Fruit fly (Drosophila melanogaster) whole organism, embryonic: ENCODE results near the gene GILT3.

ENCODE experiments used
- Ada2b ChIP-seq: fragments of 200-800 bp; sonication (Bioruptor generic); IDR thresholded peaks from 2 replicates; pipeline ENCODE4 v1.3.6; 2022; ENCODE audit warnings: missing biosample characterization, missing genetic modification characterization
- Asciz ChIP-seq: fragments of 200-800 bp; sonication (Bioruptor generic); optimal IDR thresholded peaks from 2 replicates; lab custom pipeline; 2017; ENCODE audit warnings: missing biosample characterization, mild to moderate bottlenecking, missing genetic modification characterization, missing genetic modification reagents
- CG11247 ChIP-seq: fragments of 200-800 bp; sonication (Bioruptor generic); IDR thresholded peaks from 2 replicates; pipeline ENCODE4 v1.3.6; 2022; ENCODE audit warnings: missing biosample characterization, missing genetic modification characterization
- CG11696 ChIP-seq: fragments of 200-800 bp; sonication (Bioruptor generic); IDR thresholded peaks from 2 replicates; pipeline ENCODE4 v1.3.6; 2022; ENCODE audit warnings: missing biosample characterization, missing genetic modification characterization
- CG12769 ChIP-seq: fragments of 200-800 bp; sonication (Bioruptor generic); optimal IDR thresholded peaks from 2 replicates; lab custom pipeline; 2019; ENCODE audit warnings: missing biosample characterization, mild to moderate bottlenecking, missing genetic modification characterization, moderate library complexity
- CG14860 ChIP-seq: fragments of 200-800 bp; sonication (Bioruptor generic); IDR thresholded peaks from 3 replicates; pipeline ENCODE4 v1.3.6; 2022; ENCODE audit warnings: missing biosample characterization, missing genetic modification characterization; ENCODE audit not compliant: partially characterized antibody
- CG15073 ChIP-seq: fragments of 200-800 bp; sonication (Bioruptor generic); optimal IDR thresholded peaks from 2 replicates; lab custom pipeline; 2016; ENCODE audit warnings: missing biosample characterization, missing genetic modification characterization
- CG2875 ChIP-seq: fragments of 200-800 bp; sonication (Bioruptor generic); optimal IDR thresholded peaks from 2 replicates; lab custom pipeline; 2017; ENCODE audit warnings: missing biosample characterization, mild to moderate bottlenecking, missing genetic modification characterization, missing genetic modification reagents
- CG3065 ChIP-seq: fragments of 200-800 bp; sonication (Bioruptor generic); optimal IDR thresholded peaks from 2 replicates; lab custom pipeline; 2016; ENCODE audit warnings: missing biosample characterization, missing genetic modification characterization
- CG31365 ChIP-seq: fragments of 200-800 bp; sonication (Bioruptor generic); optimal IDR thresholded peaks from 2 replicates; lab custom pipeline; 2018; ENCODE audit warnings: missing biosample characterization, mild to moderate bottlenecking, missing genetic modification characterization
- CG31441 ChIP-seq: fragments of 200-800 bp; sonication (Bioruptor generic); IDR thresholded peaks from 2 replicates; pipeline ENCODE4 v1.3.6; 2022; ENCODE audit warnings: missing biosample characterization, missing genetic modification characterization
- CG33557 ChIP-seq: fragments of 200-800 bp; sonication (Bioruptor generic); optimal IDR thresholded peaks from 2 replicates; lab custom pipeline; 2019; ENCODE audit warnings: missing biosample characterization, mild to moderate bottlenecking, missing genetic modification characterization, moderate library complexity
- CG4328 ChIP-seq: fragments of 200-800 bp; sonication (Bioruptor generic); optimal IDR thresholded peaks from 3 replicates; lab custom pipeline; 2017; ENCODE audit warnings: missing biosample characterization, missing genetic modification reagents, missing genetic modification characterization
- CG4360 ChIP-seq: fragments of 200-800 bp; sonication (Bioruptor generic); IDR thresholded peaks from 2 replicates; pipeline ENCODE4 v1.3.6; 2022; ENCODE audit warnings: missing biosample characterization, missing genetic modification characterization
- CG43689 ChIP-seq: fragments of 200-800 bp; sonication (Bioruptor generic); IDR thresholded peaks from 2 replicates; pipeline ENCODE4 v1.3.6; 2022; ENCODE audit warnings: missing biosample characterization, missing genetic modification characterization
- CG6175 ChIP-seq: fragments of 200-800 bp; sonication (Bioruptor generic); IDR thresholded peaks from 3 replicates; pipeline ENCODE4 v1.3.6; 2022; ENCODE audit warnings: missing biosample characterization, missing genetic modification characterization
- CG7963 ChIP-seq: fragments of 200-800 bp; sonication (Bioruptor generic); IDR thresholded peaks from 3 replicates; pipeline ENCODE4 v1.3.6; 2022; ENCODE audit warnings: missing biosample characterization, missing genetic modification characterization; ENCODE audit not compliant: partially characterized antibody
- CG9437 ChIP-seq: fragments of 200-800 bp; sonication (Bioruptor generic); optimal IDR thresholded peaks from 2 replicates; lab custom pipeline; 2018; ENCODE audit warnings: missing biosample characterization, mild to moderate bottlenecking, missing genetic modification characterization
- E2f2 ChIP-seq: fragments of 200-800 bp; sonication (Bioruptor generic); IDR thresholded peaks from 2 replicates; pipeline ENCODE4 v1.3.6; 2022; ENCODE audit warnings: missing biosample characterization, missing genetic modification characterization
- Eip74EF ChIP-seq, 2 experiments: fragments of 200-800 bp in 1 of 2; fragments of >200 bp in 1 of 2; sonication (Bioruptor generic) in 1 of 2; optimal IDR thresholded peaks; 2 replicates each; lab custom pipeline; 2017 to 2019; ENCODE audit warnings: missing biosample characterization in 2 of 2, missing genetic modification characterization in 2 of 2, mild to moderate bottlenecking in 1 of 2, moderate library complexity in 1 of 2
- Gug ChIP-seq: fragments of 200-800 bp; sonication (Bioruptor generic); IDR thresholded peaks from 4 replicates; pipeline ENCODE4 v1.3.6; 2022; ENCODE audit warnings: missing biosample characterization, missing genetic modification characterization
- HLHmδ ChIP-seq: fragments of 200-800 bp; sonication (Bioruptor generic); optimal IDR thresholded peaks from 2 replicates; lab custom pipeline; 2018; ENCODE audit warnings: missing biosample characterization, mild to moderate bottlenecking, missing genetic modification characterization, moderate library complexity
- Oaz ChIP-seq: fragments of 200-800 bp; sonication (Bioruptor generic); IDR thresholded peaks from 2 replicates; pipeline ENCODE4 v1.3.6; 2022; ENCODE audit warnings: missing biosample characterization, missing genetic modification characterization
- Opbp ChIP-seq: fragments of 200-800 bp; sonication (Bioruptor generic); IDR thresholded peaks from 3 replicates; pipeline ENCODE4 v1.3.6; 2022; ENCODE audit warnings: missing biosample characterization, missing genetic modification characterization; ENCODE audit not compliant: partially characterized antibody
- Rfx ChIP-seq: fragments of 200-800 bp; sonication (Bioruptor generic); IDR thresholded peaks from 2 replicates; pipeline ENCODE4 v1.3.6; 2022; ENCODE audit warnings: missing biosample characterization, missing genetic modification characterization
- Scr ChIP-seq: fragments of 200-800 bp; sonication (Bioruptor generic); IDR thresholded peaks from 2 replicates; pipeline ENCODE4 v1.3.6; 2022; ENCODE audit warnings: missing biosample characterization, missing genetic modification characterization; ENCODE audit not compliant: partially characterized antibody
- Sin3A ChIP-seq: fragments of >200 bp; optimal IDR thresholded peaks from 2 replicates; lab custom pipeline; 2018
- Six4 ChIP-seq: fragments of 200-800 bp; sonication (Bioruptor generic); optimal IDR thresholded peaks from 2 replicates; lab custom pipeline; 2016; ENCODE audit warnings: missing biosample characterization, missing genetic modification characterization
- Ssrp ChIP-seq: fragments of 200-800 bp; sonication (Bioruptor generic); optimal IDR thresholded peaks from 2 replicates; lab custom pipeline; 2018; ENCODE audit warnings: missing biosample characterization, mild to moderate bottlenecking, missing genetic modification characterization, moderate library complexity
- TFAM ChIP-seq: fragments of 200-800 bp; sonication (Bioruptor generic); optimal IDR thresholded peaks from 2 replicates; lab custom pipeline; 2017; ENCODE audit warnings: missing biosample characterization, missing genetic modification characterization, inconsistent platforms
- Usf ChIP-seq: fragments of 200-800 bp; sonication (Bioruptor generic); optimal IDR thresholded peaks from 2 replicates; lab custom pipeline; 2017; ENCODE audit warnings: missing genotype, missing biosample characterization, missing genetic modification characterization
- ac ChIP-seq: fragments of 200-800 bp; sonication (Bioruptor generic); optimal IDR thresholded peaks from 3 replicates; lab custom pipeline; 2017; ENCODE audit warnings: missing biosample characterization, mild to moderate bottlenecking, missing genetic modification characterization
- bsh ChIP-seq, 2 experiments: fragments of 200-800 bp; sonication (Bioruptor generic); optimal IDR thresholded peaks; 2 replicates each; lab custom pipeline; 2017 to 2018; ENCODE audit warnings: mild to moderate bottlenecking in 2 of 2, missing biosample characterization in 2 of 2, missing genetic modification characterization in 2 of 2, moderate library complexity in 1 of 2
- cad ChIP-seq: fragments of >200 bp; optimal IDR thresholded peaks from 2 replicates; lab custom pipeline; 2017; ENCODE audit warnings: missing biosample characterization, missing genetic modification characterization
- cato ChIP-seq: fragments of 200-800 bp; sonication (Bioruptor generic); optimal IDR thresholded peaks from 2 replicates; lab custom pipeline; 2016; ENCODE audit warnings: missing biosample characterization, missing genetic modification characterization, borderline replicate concordance
- crol ChIP-seq: fragments of 200-800 bp; sonication (Bioruptor generic); IDR thresholded peaks from 2 replicates; pipeline ENCODE4 v1.3.6; 2022; ENCODE audit warnings: missing biosample characterization, missing genetic modification characterization
- dmrt11E ChIP-seq: fragments of 200-800 bp; sonication (Bioruptor generic); optimal IDR thresholded peaks from 3 replicates; lab custom pipeline; 2018; ENCODE audit warnings: missing biosample characterization, mild to moderate bottlenecking, missing genetic modification characterization, moderate library complexity
- ewg ChIP-seq: fragments of 200-800 bp; sonication (Bioruptor generic); optimal IDR thresholded peaks from 3 replicates; lab custom pipeline; 2017; ENCODE audit warnings: mild to moderate bottlenecking, missing biosample characterization, missing genetic modification reagents, missing genetic modification characterization
- eyg ChIP-seq: fragments of 200-800 bp; sonication (Bioruptor generic); optimal IDR thresholded peaks from 3 replicates; lab custom pipeline; 2016; ENCODE audit warnings: missing biosample characterization, missing genetic modification characterization
- fd102C ChIP-seq: fragments of 200-800 bp; sonication (Bioruptor generic); optimal IDR thresholded peaks from 2 replicates; lab custom pipeline; 2018; ENCODE audit warnings: missing biosample characterization, mild to moderate bottlenecking, missing genetic modification characterization, moderate library complexity
- fu2 ChIP-seq: fragments of 200-800 bp; sonication (Bioruptor generic); optimal IDR thresholded peaks from 2 replicates; lab custom pipeline; 2016; ENCODE audit warnings: missing biosample characterization, missing genetic modification characterization
- gfzf ChIP-seq: fragments of 200-800 bp; sonication (Bioruptor generic); optimal IDR thresholded peaks from 2 replicates; lab custom pipeline; 2016; ENCODE audit warnings: missing biosample characterization, mild to moderate bottlenecking, missing genetic modification characterization, moderate library complexity
- ham ChIP-seq: fragments of 200-800 bp; sonication (Bioruptor generic); IDR thresholded peaks from 2 replicates; pipeline ENCODE4 v1.3.6; 2022; ENCODE audit warnings: missing biosample characterization, missing genetic modification characterization
- prd ChIP-seq, 3 experiments: fragments of >200 bp in 2 of 3; fragments of 200-800 bp in 1 of 3; sonication (Bioruptor generic) in 1 of 3; optimal IDR thresholded peaks in 2 of 3; IDR thresholded peaks in 1 of 3; 2 replicates in 2 of 3; 3 replicates in 1 of 3; pipeline versions ENCODE4 v1.3.6 to Lab custom; 2017 to 2022; ENCODE audit warnings: missing biosample characterization in 1 of 3, missing genetic modification characterization in 1 of 3
- sima ChIP-seq: fragments of 200-800 bp; sonication (Bioruptor generic); optimal IDR thresholded peaks from 2 replicates; lab custom pipeline; 2016; ENCODE audit warnings: missing biosample characterization, missing genetic modification characterization
- trh ChIP-seq: fragments of 200-800 bp; sonication (Bioruptor generic); optimal IDR thresholded peaks from 2 replicates; lab custom pipeline; 2016; ENCODE audit warnings: missing biosample characterization, missing genetic modification characterization
- zf30C ChIP-seq: fragments of 200-800 bp; sonication (Bioruptor generic); optimal IDR thresholded peaks from 3 replicates; lab custom pipeline; 2018; ENCODE audit warnings: missing biosample characterization, mild to moderate bottlenecking, missing genetic modification characterization

GILT3 gene

DNA sequence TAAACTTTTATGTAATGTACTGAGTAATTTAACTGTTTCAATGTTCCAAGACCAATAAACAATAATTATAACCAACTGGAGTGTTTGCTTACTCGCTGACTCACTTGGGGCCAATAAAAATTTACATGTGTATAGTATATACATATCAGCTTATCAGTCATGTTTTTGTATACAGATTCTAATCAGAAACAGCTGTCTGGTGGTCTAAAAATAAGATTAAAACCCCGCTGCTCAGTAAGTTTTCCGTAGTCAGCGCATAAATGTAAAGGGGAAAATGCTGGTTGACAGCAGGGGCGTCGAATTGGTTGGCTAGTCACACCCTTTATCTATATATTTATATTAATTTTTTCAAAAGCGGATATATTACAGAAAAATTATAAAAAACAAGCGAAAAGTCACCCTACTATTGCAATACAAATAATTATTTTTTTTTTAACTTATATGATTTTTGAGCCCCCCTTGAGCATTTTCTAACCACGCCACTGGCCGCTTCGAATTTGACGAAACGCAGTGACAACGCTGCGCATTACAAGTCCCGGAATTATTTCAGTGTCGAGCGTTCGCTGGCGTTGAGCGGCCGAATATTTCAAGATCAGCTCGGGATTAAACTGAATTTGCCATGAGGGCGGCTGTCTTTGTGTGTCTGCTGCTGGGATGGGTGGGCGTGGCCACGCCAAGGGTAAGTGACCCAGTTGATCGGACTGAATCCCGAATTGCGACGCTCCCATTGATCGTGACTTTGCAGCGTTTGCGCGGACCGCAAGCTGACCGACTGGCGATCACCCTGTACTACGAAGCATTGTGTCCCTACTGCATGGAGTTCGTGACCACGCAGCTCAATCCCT lies 1.4 kb downstream of the GILT3 start, which contains the start of gene GILT2:
Gene GILT2 (plus strand): TSS at position 547 of the 845 bp plus-strand sequence.
- TF ChIP-seq zf30C (no peak), CG31441 (peak; percentile 97), CG11247 (GFP tag; lab: Robert Waterston, UW) (peak; percentile 87), ewg (GFP tag; lab: Kevin White, UChicago) (peak; percentile 83), CG7963 (GFP tag; lab: Robert Waterston, UW) (no peak), ham (GFP tag; lab: Robert Waterston, UW) (0 out of 2 replicates have a peak, but pooled peaks have one; percentile 28), Opbp (no peak), dmrt11E (tag; lab: Kevin White, UChicago) (peak; percentile 87), CG15073 (GFP tag; lab: Kevin White, UChicago) (peak; percentile 15), Eip74EF (GFP tag; optimal IDR thresholded peaks at IDR 0.05; lab: Kevin White, UChicago) (peak in 1 of 2 experiments; percentile 95), CG2875 (GFP tag; lab: Kevin White, UChicago) (peak; percentile 82), CG33557 (GFP tag; lab: Kevin White, UChicago) (peak; percentile 88), Scr (GFP tag; lab: Robert Waterston, UW) (no peak), cad (GFP tag; lab: Kevin White, UChicago) (no peak), eyg (GFP tag; lab: Kevin White, UChicago) (peak; percentile 29), TFAM (peak; percentile 34), CG31365 (tag; lab: Kevin White, UChicago) (peak; percentile 33), ac (GFP tag; lab: Kevin White, UChicago) (peak; percentile 57), gfzf (GFP tag; lab: Kevin White, UChicago) (no peak), Ada2b (GFP tag; lab: Robert Waterston, UW) (peak; percentile 91), fu2 (peak; percentile 2), cato (GFP tag; lab: Kevin White, UChicago) (peak; percentile 85), HLHmδ (GFP tag; lab: Kevin White, UChicago) (no peak), Gug (GFP tag; lab: Robert Waterston, UW) (peak; percentile 81), Ssrp (tag; lab: Kevin White, UChicago) (peak; percentile 90), Rfx (GFP tag; lab: Robert Waterston, UW) (peak; percentile 94), CG14860 (GFP tag; lab: Robert Waterston, UW) (no peak), sima (GFP tag; lab: Kevin White, UChicago) (no peak), CG6175 (peak; percentile 39; the same call in 1 of the 3 replicates), Asciz (peak; percentile 94), E2f2 (GFP tag; lab: Robert Waterston, UW) (peak; percentile 78), Sin3A (lab: Kevin White, UChicago) (no peak), CG11696 (GFP tag; lab: Robert Waterston, UW) (peak; percentile 58), trh (GFP tag; lab: Kevin White, UChicago) (peak; percentile 84), CG4360 (GFP tag; lab: Robert Waterston, UW) (peak; percentile 60), CG4328 (GFP tag; lab: Kevin White, UChicago) (peak; percentile 82), fd102C (GFP tag; lab: Kevin White, UChicago) (no peak), Six4 (GFP tag; lab: Kevin White, UChicago) (peak; percentile 83), CG43689 (GFP tag; lab: Robert Waterston, UW) (peak; percentile 51; the same call in 1 of the 2 replicates), prd (optimal IDR thresholded peaks at IDR 0.05; lab: Kevin White, UChicago) (no peak), prd (GFP tag; IDR thresholded peaks at IDR 0.05; lab: Robert Waterston, UW) (peak; percentile 95), bsh (GFP tag; optimal IDR thresholded peaks at IDR 0.05; lab: Kevin White, UChicago) (peak in 1 of 2 experiments; percentile 94), CG3065 (GFP tag; lab: Kevin White, UChicago) (peak; percentile 76), crol (peak; percentile 42), Oaz (GFP tag; lab: Robert Waterston, UW) (peak; percentile 82), Usf (GFP tag; lab: Kevin White, UChicago) (peak; percentile 69), CG9437 (peak; percentile 80), CG12769 (tag; lab: Kevin White, UChicago) (no peak)
